Worm (Caenorhabditis elegans): ENCODE results near the gene trxr-2.

Gene trxr-2

ce11 chrIII:8922061-8922460 is 8.5 kb downstream of the trxr-2 start (continued):
- no peak for TF ChIP-seq hlh-4 (tag; optimal IDR thresholded peaks at IDR 0.05)
- no peak for TF ChIP-seq egl-13 (tag; optimal IDR thresholded peaks at IDR 0.05)
- no peak for TF ChIP-seq ets-5 (GFP tag; IDR thresholded peaks at IDR 0.05)
- TF ChIP-seq alr-1 (tag; optimal IDR thresholded peaks at IDR 0.05; ENCODE audit: borderline replicate concordance), result no peak
- no peak for TF ChIP-seq unc-62 (GFP tag; optimal IDR thresholded peaks at IDR 0.05)
- no peak for TF ChIP-seq skn-1 (tag; optimal IDR thresholded peaks at IDR 0.05)
- TF ChIP-seq pag-3 (tag; optimal IDR thresholded peaks at IDR 0.05; ENCODE audit: borderline replicate concordance, insufficient read depth), result no peak
- TF ChIP-seq ztf-4 (tag; optimal IDR thresholded peaks at IDR 0.05), result peak; percentile 77
- no peak for TF ChIP-seq nhr-237 (tag; optimal IDR thresholded peaks at IDR 0.05)
- TF ChIP-seq aly-2 (tag; optimal IDR thresholded peaks at IDR 0.05), result no peak
- TF ChIP-seq Y116A8C.19 (tag; optimal IDR thresholded peaks at IDR 0.05; ENCODE audit: borderline replicate concordance), result no peak

ce11 chrIII:8923240-8923734 is 9.7 kb downstream of the trxr-2 start, which contains the start of gene glb-1:
glb-1 (minus strand) TSS chrIII:8923290.
- TF ChIP-seq lsy-2 (tag; optimal IDR thresholded peaks at IDR 0.05), result peak; percentile 17
- TF ChIP-seq alr-1 (tag; optimal IDR thresholded peaks at IDR 0.05; ENCODE audit: borderline replicate concordance), result no peak
- no peak for TF ChIP-seq nhr-237 (tag; optimal IDR thresholded peaks at IDR 0.05)
- TF ChIP-seq skn-1 (tag; optimal IDR thresholded peaks at IDR 0.05), result peak; percentile 85
- peak; percentile 72 for TF ChIP-seq lin-14 (GFP tag; optimal IDR thresholded peaks at IDR 0.05)
- TF ChIP-seq C04F5.9 (tag; optimal IDR thresholded peaks at IDR 0.05), result no peak
- TF ChIP-seq vab-15 (tag; optimal IDR thresholded peaks at IDR 0.05), result no peak
- no peak for TF ChIP-seq lin-35 (GFP tag; optimal IDR thresholded peaks at IDR 0.05)
- TF ChIP-seq nhr-85 (tag), result peak; percentile 81
- peak in 1 of 6 experiments; percentile 3 for TF ChIP-seq elt-3 (tag; optimal IDR thresholded peaks at IDR 0.05)
- TF ChIP-seq C34B4.2 (tag; optimal IDR thresholded peaks at IDR 0.05), result no peak
- TF ChIP-seq nhr-71 (tag; optimal IDR thresholded peaks at IDR 0.05), result peak; percentile 3
- TF ChIP-seq elt-2 (tag; optimal IDR thresholded peaks at IDR 0.05), result no peak
- TF ChIP-seq dpl-1 (GFP tag; optimal IDR thresholded peaks at IDR 0.05), result peak in 2 of 3 experiments; percentile 8 to 25
- TF ChIP-seq snu-23 (GFP tag; optimal IDR thresholded peaks at IDR 0.05), result peak; percentile 30
- TF ChIP-seq ama-1 (optimal IDR thresholded peaks at IDR 0.05), result no peak
- TF ChIP-seq unc-130 (tag; optimal IDR thresholded peaks at IDR 0.05), result no peak
- TF ChIP-seq blmp-1 (tag; optimal IDR thresholded peaks at IDR 0.05), result peak; percentile 69
- no peak for TF ChIP-seq ceh-63 (GFP tag; optimal IDR thresholded peaks at IDR 0.05)
- TF ChIP-seq irx-1 (tag; optimal IDR thresholded peaks at IDR 0.05), result no peak
- TF ChIP-seq mep-1 (tag; optimal IDR thresholded peaks at IDR 0.05), result peak; percentile 35
- no peak for TF ChIP-seq sptf-1 (tag; optimal IDR thresholded peaks at IDR 0.05)
- TF ChIP-seq nhr-20 (tag; optimal IDR thresholded peaks at IDR 0.05), result peak; percentile 67
- TF ChIP-seq ztf-11 (tag; optimal IDR thresholded peaks at IDR 0.05), result no peak
- TF ChIP-seq fkh-8 (tag; optimal IDR thresholded peaks at IDR 0.05), result no peak
- TF ChIP-seq efl-1 (optimal IDR thresholded peaks at IDR 0.05), result peak in 1 of 2 experiments; percentile 2
- no peak for TF ChIP-seq efl-1 (GFP tag; optimal IDR thresholded peaks at IDR 0.05 in 1 of 2)
- TF ChIP-seq C16A3.4 (tag; optimal IDR thresholded peaks at IDR 0.05), result no peak
- TF ChIP-seq pqm-1 (tag; optimal IDR thresholded peaks at IDR 0.05), result no peak

- no peak for TF ChIP-seq fkh-8 (tag; optimal IDR thresholded peaks at IDR 0.05)
- no peak for TF ChIP-seq unc-130 (tag; optimal IDR thresholded peaks at IDR 0.05)
- TF ChIP-seq ceh-63 (GFP tag; optimal IDR thresholded peaks at IDR 0.05), result no peak
- TF ChIP-seq egl-13 (tag; optimal IDR thresholded peaks at IDR 0.05), result no peak
- TF ChIP-seq unc-30 (tag; optimal IDR thresholded peaks at IDR 0.05), result no peak
- no peak for TF ChIP-seq ztf-4 (tag; optimal IDR thresholded peaks at IDR 0.05)
- TF ChIP-seq xbp-1 (tag; optimal IDR thresholded peaks at IDR 0.05), result no peak
- no peak for TF ChIP-seq mdl-1 (tag; optimal IDR thresholded peaks at IDR 0.05)
- TF ChIP-seq fkh-4 (tag; optimal IDR thresholded peaks at IDR 0.05; ENCODE audit: borderline replicate concordance), result no peak
- no peak for TF ChIP-seq nhr-76 (tag; optimal IDR thresholded peaks at IDR 0.05)
- TF ChIP-seq elt-3 (tag; optimal IDR thresholded peaks at IDR 0.05), result no peak
These were observed 10.4 kb downstream of the trxr-2 start, which contains the start of gene ZK637.12 for ce11 chrIII:8923937-8924336. ZK637.12 (plus strand) TSS chrIII:8924237.
